Worm (Caenorhabditis elegans) whole organism, late embryonic: ENCODE results near the gene ssq-2.

Experiments used
- ama-1 ChIP-seq: fragments of 150-350 bp; optimal IDR thresholded peaks from 2 replicates; lab custom pipeline; 2014
- elt-2 ChIP-seq: sonication (generic microtip); optimal IDR thresholded peaks from 2 replicates; lab custom pipeline; 2016; ENCODE audit warnings: missing genetic modification reagents, missing genetic modification characterization, missing compliant biosample characterization
- pax-1 ChIP-seq: fragments of 150-350 bp; optimal IDR thresholded peaks from 2 replicates; lab custom pipeline; 2014; ENCODE audit warnings: missing biosample characterization, missing genetic modification characterization
- pha-4 ChIP-seq: fragments of 150-350 bp; optimal IDR thresholded peaks from 2 replicates; lab custom pipeline; 2018; ENCODE audit warnings: missing biosample characterization, missing genetic modification reagents, missing genetic modification characterization
- pqm-1 ChIP-seq: sonication (generic microtip); optimal IDR thresholded peaks from 2 replicates; lab custom pipeline; 2016; ENCODE audit warnings: missing genetic modification characterization, missing compliant biosample characterization
- ref-2 ChIP-seq: sonication (generic microtip); optimal IDR thresholded peaks from 2 replicates; lab custom pipeline; 2016; ENCODE audit warnings: missing genetic modification characterization, missing compliant biosample characterization
- sdc-2 ChIP-seq: sonication (generic microtip); optimal IDR thresholded peaks from 2 replicates; lab custom pipeline; 2016; ENCODE audit warnings: missing genotype, missing genetic modification characterization, missing compliant biosample characterization
- unc-3 ChIP-seq, 2 experiments: fragments of 200-800 bp in 1 of 2; sonication (Bioruptor generic) in 1 of 2; sonication (generic microtip) in 1 of 2; conservative IDR thresholded peaks in 1 of 2; optimal IDR thresholded peaks in 1 of 2; 2 replicates each; pipeline versions ENCODE4 v1.3.6 to Lab custom; 2016 to 2022; ENCODE audit warnings: missing compliant biosample characterization in 2 of 2, missing genetic modification characterization in 2 of 2, missing genetic modification reagents in 1 of 2
- unc-55 ChIP-seq: sonication (generic microtip); optimal IDR thresholded peaks from 2 replicates; lab custom pipeline; 2017; ENCODE audit warnings: missing biosample characterization, missing genetic modification reagents, missing genetic modification characterization

ce11 chrIV:5012241-5012640, 16.3 kb downstream of the ssq-2 start, which contains the start of gene srm-1:
- no peak for TF ChIP-seq unc-3 (GFP tag; conservative IDR thresholded peaks at IDR 0.05; lab: Robert Waterston, UW)
- TF ChIP-seq unc-3 (tag; optimal IDR thresholded peaks at IDR 0.05; lab: Kevin White, UChicago), result no peak
- TF ChIP-seq ama-1 (lab: Kevin White, UChicago), result no peak
- no peak for TF ChIP-seq pha-4 (tag; lab: Kevin White, UChicago)
- TF ChIP-seq unc-55, result no peak
- TF ChIP-seq ref-2, result no peak
- TF ChIP-seq pax-1 (tag; lab: Kevin White, UChicago), result no peak
- no peak for TF ChIP-seq elt-2 (tag; lab: Kevin White, UChicago)
- no peak for TF ChIP-seq pqm-1 (tag; lab: Kevin White, UChicago)
- TF ChIP-seq sdc-2 (tag; lab: Kevin White, UChicago), result no peak
